Fruit fly (Drosophila melanogaster) whole organism, wandering third instar larva: ENCODE results near the gene CG43998.

Source experiments
- Abd-B ChIP-seq: fragments of >200 bp; optimal IDR thresholded peaks from 2 replicates; lab custom pipeline; 2017; ENCODE audit warnings: missing biosample characterization, missing genetic modification characterization
- CG32264 ChIP-seq: fragments of 200-800 bp; sonication (Bioruptor generic); optimal IDR thresholded peaks from 2 replicates; lab custom pipeline; 2016; ENCODE audit warnings: missing biosample characterization, missing genetic modification characterization
- CG9705 ChIP-seq: fragments of 200-800 bp; sonication (Bioruptor generic); optimal IDR thresholded peaks from 2 replicates; lab custom pipeline; 2018; ENCODE audit warnings: missing biosample characterization, mild to moderate bottlenecking, missing genetic modification characterization
- CrebA ChIP-seq: fragments of 200-800 bp; sonication (Bioruptor generic); optimal IDR thresholded peaks from 2 replicates; lab custom pipeline; 2016; ENCODE audit warnings: missing biosample characterization, mild to moderate bottlenecking, missing genetic modification characterization, borderline replicate concordance
- Dfd ChIP-seq: fragments of >200 bp; optimal IDR thresholded peaks from 2 replicates; lab custom pipeline; 2017; ENCODE audit warnings: missing biosample characterization, missing genetic modification characterization
- Dif ChIP-seq: fragments of 200-275, 200-300 bp; sonication (Bioruptor generic); optimal IDR thresholded peaks from 2 replicates; lab custom pipeline; 2018; ENCODE audit warnings: missing biosample characterization, missing genetic modification characterization; ENCODE audit not compliant: partially characterized antibody
- GATAd ChIP-seq: sonication (Bioruptor generic); optimal IDR thresholded peaks from 2 replicates; lab custom pipeline; 2016; ENCODE audit warnings: missing biosample characterization, missing genetic modification characterization
- HLH106 ChIP-seq: fragments of 200-800 bp; optimal IDR thresholded peaks from 3 replicates; lab custom pipeline; 2019; ENCODE audit warnings: missing biosample characterization, mild to moderate bottlenecking, missing genetic modification characterization, moderate library complexity
- Hnf4 ChIP-seq: fragments of 200-800 bp; sonication (Bioruptor generic); optimal IDR thresholded peaks from 2 replicates; lab custom pipeline; 2016; ENCODE audit warnings: missing biosample characterization, mild to moderate bottlenecking, missing genetic modification characterization
- Hr78 ChIP-seq: fragments of >200 bp; optimal IDR thresholded peaks from 2 replicates; lab custom pipeline; 2017; ENCODE audit warnings: missing biosample characterization, missing genetic modification characterization
- Hr83 ChIP-seq: fragments of 200-300 bp; sonication (Bioruptor generic); optimal IDR thresholded peaks from 2 replicates; lab custom pipeline; 2016; ENCODE audit warnings: missing biosample characterization, mild to moderate bottlenecking, missing genetic modification characterization, moderate library complexity; ENCODE audit not compliant: poor library complexity, severe bottlenecking
- Jra ChIP-seq: sonication (Bioruptor generic); optimal IDR thresholded peaks from 2 replicates; lab custom pipeline; 2016; ENCODE audit warnings: missing biosample characterization, missing genetic modification characterization
- Mio ChIP-seq: sonication (Bioruptor generic); optimal IDR thresholded peaks from 2 replicates; lab custom pipeline; 2016; ENCODE audit warnings: missing biosample characterization, missing genetic modification characterization
- OdsH ChIP-seq: fragments of 200-800 bp; sonication (Bioruptor generic); optimal IDR thresholded peaks from 2 replicates; lab custom pipeline; 2016; ENCODE audit warnings: missing biosample characterization, mild to moderate bottlenecking, missing genetic modification characterization
- Rel ChIP-seq, 2 experiments: fragments of 200-800 bp; sonication (Bioruptor generic) in 1 of 2; optimal IDR thresholded peaks; 2 replicates in 1 of 2; 3 replicates in 1 of 2; lab custom pipeline; 2016 to 2019; ENCODE audit warnings: mild to moderate bottlenecking in 2 of 2, missing biosample characterization in 2 of 2, missing genetic modification characterization in 2 of 2, moderate library complexity in 1 of 2
- Sp1 ChIP-seq: fragments of 200-800 bp; sonication (Bioruptor generic); optimal IDR thresholded peaks from 3 replicates; lab custom pipeline; 2019; ENCODE audit warnings: missing biosample characterization, mild to moderate bottlenecking, missing genetic modification characterization, moderate library complexity
- Vsx2 ChIP-seq: fragments of 200-300, 225-300 bp; sonication (Bioruptor generic); optimal IDR thresholded peaks from 2 replicates; lab custom pipeline; 2018; ENCODE audit warnings: missing biosample characterization, missing genetic modification characterization; ENCODE audit not compliant: partially characterized antibody
- br ChIP-seq: fragments of 200-800 bp; sonication (Bioruptor generic); optimal IDR thresholded peaks from 2 replicates; lab custom pipeline; 2016; ENCODE audit warnings: missing biosample characterization, missing genetic modification characterization
- brk ChIP-seq: fragments of 200-800 bp; sonication (Bioruptor generic); optimal IDR thresholded peaks from 2 replicates; lab custom pipeline; 2016; ENCODE audit warnings: missing biosample characterization, mild to moderate bottlenecking, missing genetic modification characterization
- dl ChIP-seq, 2 experiments: fragments of 175-275, 200-275 bp in 1 of 2; fragments of 200-275 bp in 1 of 2; sonication (Bioruptor generic); optimal IDR thresholded peaks; lab custom pipeline; 2018; ENCODE audit warnings: mild to moderate bottlenecking in 2 of 2, missing biosample characterization in 2 of 2, missing genetic modification characterization in 2 of 2, moderate library complexity in 2 of 2; ENCODE audit not compliant: partially characterized antibody in 2 of 2, insufficient read depth in 1 of 2
- dmrt93B ChIP-seq: fragments of 200-800 bp; sonication (Bioruptor generic); optimal IDR thresholded peaks from 2 replicates; lab custom pipeline; 2018; ENCODE audit warnings: missing biosample characterization, mild to moderate bottlenecking, missing genetic modification characterization
- dsf ChIP-seq: sonication (Bioruptor generic); optimal IDR thresholded peaks from 2 replicates; lab custom pipeline; 2016; ENCODE audit warnings: missing biosample characterization, missing genetic modification characterization, borderline replicate concordance
- ey ChIP-seq: fragments of 200-800 bp; sonication (Bioruptor generic); optimal IDR thresholded peaks from 2 replicates; lab custom pipeline; 2016; ENCODE audit warnings: missing biosample characterization, missing genetic modification characterization
- foxo ChIP-seq, 2 experiments: fragments of 200-800 bp; sonication (Bioruptor generic); optimal IDR thresholded peaks; 2 replicates in 1 of 2; 3 replicates in 1 of 2; lab custom pipeline; 2016 to 2017; ENCODE audit warnings: missing biosample characterization in 2 of 2, missing genetic modification characterization in 2 of 2
- h ChIP-seq: fragments of 200-800 bp; sonication (Bioruptor generic); optimal IDR thresholded peaks from 3 replicates; lab custom pipeline; 2016; ENCODE audit warnings: missing biosample characterization, mild to moderate bottlenecking, missing genetic modification characterization
- jim ChIP-seq: fragments of 175-275, 200-325 bp; sonication (Bioruptor generic); optimal IDR thresholded peaks from 2 replicates; lab custom pipeline; 2016; ENCODE audit warnings: missing biosample characterization, mild to moderate bottlenecking, missing genetic modification characterization
- lola ChIP-seq: fragments of >200 bp; optimal IDR thresholded peaks from 2 replicates; lab custom pipeline; 2017; ENCODE audit warnings: missing biosample characterization, missing genetic modification characterization
- pan ChIP-seq: fragments of >200 bp; optimal IDR thresholded peaks from 2 replicates; lab custom pipeline; 2017
- psq ChIP-seq: fragments of 200-800 bp; sonication (Bioruptor generic); optimal IDR thresholded peaks from 3 replicates; lab custom pipeline; 2017; ENCODE audit warnings: missing biosample characterization, mild to moderate bottlenecking, missing genetic modification characterization, moderate library complexity
- rgr ChIP-seq: fragments of 200-800 bp; sonication (Bioruptor generic); optimal IDR thresholded peaks from 3 replicates; lab custom pipeline; 2016; ENCODE audit warnings: missing biosample characterization, mild to moderate bottlenecking, missing genetic modification characterization
- sage ChIP-seq: fragments of 200-800 bp; sonication (Bioruptor generic); optimal IDR thresholded peaks from 2 replicates; lab custom pipeline; 2016; ENCODE audit warnings: missing biosample characterization, mild to moderate bottlenecking, missing genetic modification characterization
- sv ChIP-seq: fragments of 200-800 bp; sonication (Bioruptor generic); optimal IDR thresholded peaks from 3 replicates; lab custom pipeline; 2016; ENCODE audit warnings: missing biosample characterization, missing genetic modification characterization
- tai ChIP-seq: sonication (Bioruptor generic); optimal IDR thresholded peaks from 2 replicates; lab custom pipeline; 2016; ENCODE audit warnings: missing biosample characterization, missing genetic modification characterization
- usp ChIP-seq: fragments of >200 bp; optimal IDR thresholded peaks from 2 replicates; lab custom pipeline; 2017; ENCODE audit warnings: missing biosample characterization, missing genetic modification characterization
- woc ChIP-seq: sonication (Bioruptor generic); optimal IDR thresholded peaks from 2 replicates; lab custom pipeline; 2016; ENCODE audit warnings: missing biosample characterization, mild to moderate bottlenecking, missing genetic modification characterization

The CG43998 gene

dm6 chr3R:23939921-23940839, 11.4 kb upstream of the CG43998 start:
- TF ChIP-seq brk (no peak), Hnf4 (GFP tag; lab: Kevin White, UChicago) (peak; percentile 38), Dfd (GFP tag; lab: Kevin White, UChicago) (no peak), GATAd (GFP tag; lab: Kevin White, UChicago) (no peak), Hr78 (GFP tag; lab: Kevin White, UChicago) (no peak), CG32264 (GFP tag; lab: Kevin White, UChicago) (no peak), br (no peak), jim (no peak), Vsx2 (GFP tag; lab: Kevin White, UChicago) (no peak), Jra (GFP tag; lab: Kevin White, UChicago) (peak; percentile 12), psq (GFP tag; lab: Kevin White, UChicago) (no peak), dl (GFP tag; optimal IDR thresholded peaks at IDR 0.05; lab: Kevin White, UChicago; ENCODE audit: insufficient read depth in 1 of 2, partially characterized antibody in 2 of 2) (no peak), rgr (GFP tag; lab: Kevin White, UChicago) (peak; percentile 39), CG9705 (peak; percentile 11), Hr83 (GFP tag; lab: Kevin White, UChicago) (peak; percentile 80), ey (GFP tag; lab: Kevin White, UChicago) (no peak), usp (no peak), foxo (GFP tag; optimal IDR thresholded peaks at IDR 0.05; lab: Kevin White, UChicago) (no peak), Dif (GFP tag; lab: Kevin White, UChicago) (no peak), sv (peak; percentile 71), dsf (GFP tag; lab: Kevin White, UChicago) (no peak), dmrt93B (GFP tag; lab: Kevin White, UChicago) (peak; percentile 26), tai (GFP tag; lab: Kevin White, UChicago) (no peak), lola (no peak), Abd-B (GFP tag; lab: Kevin White, UChicago) (no peak), woc (no peak), HLH106 (tag; lab: Kevin White, UChicago) (no peak), sage (GFP tag; lab: Kevin White, UChicago) (no peak), h (peak; percentile 32), Rel (GFP tag; optimal IDR thresholded peaks at IDR 0.05; lab: Kevin White, UChicago) (no peak), Rel (tag; optimal IDR thresholded peaks at IDR 0.05; lab: Kevin White, UChicago) (no peak), Mio (no peak), OdsH (GFP tag; lab: Kevin White, UChicago) (peak; percentile 54), pan (lab: Kevin White, UChicago) (no peak), CrebA (GFP tag; lab: Kevin White, UChicago) (no peak), Sp1 (no peak)

DNA sequence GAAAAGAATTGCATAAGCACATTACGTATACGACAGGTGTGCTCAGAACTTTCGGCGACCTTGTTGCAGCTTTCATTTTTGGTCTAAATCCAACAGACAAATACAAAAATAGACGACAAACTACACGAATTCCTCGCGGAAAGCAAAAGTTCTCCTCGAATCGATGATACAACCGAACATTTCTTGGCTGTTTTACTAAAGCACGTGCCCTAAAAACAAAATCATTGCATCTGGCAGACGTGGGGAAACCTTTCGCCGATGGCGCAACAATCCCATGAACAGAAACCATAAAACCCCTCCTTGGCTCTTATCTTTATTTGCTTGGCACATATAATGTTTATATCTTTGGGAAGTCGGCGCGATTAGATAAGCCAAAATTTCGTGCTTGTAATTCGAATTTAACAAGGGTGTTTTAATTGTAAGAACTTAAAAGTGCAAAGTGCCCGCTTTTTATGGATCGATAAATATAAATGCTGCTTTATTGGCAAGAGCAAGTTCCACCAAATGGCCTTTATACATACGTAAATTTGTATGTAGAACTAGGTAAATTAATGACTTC, 9.8 kb upstream of the CG43998 start:
- TF ChIP-seq Rel (GFP tag; optimal IDR thresholded peaks at IDR 0.05; lab: Kevin White, UChicago): no peak
- TF ChIP-seq Rel (tag; optimal IDR thresholded peaks at IDR 0.05; lab: Kevin White, UChicago): peak; percentile 41
- no peak for TF ChIP-seq psq (GFP tag; lab: Kevin White, UChicago)
- TF ChIP-seq, all 38 proteins: peak for 1
